Fruit fly (Drosophila melanogaster) S2 (cell line): ENCODE measurements around the gene CG6067.

Experiments used
- CG8478 ChIP-seq: fragments of >200 bp; optimal IDR thresholded peaks from 2 replicates; lab custom pipeline; 2018
- CTCF ChIP-seq, 2 experiments: fragments of >200 bp; optimal IDR thresholded peaks; 2 replicates each; lab custom pipeline; 2018

- TF ChIP-seq CG8478 (lab: Kevin White, UChicago) (no peak), CTCF (optimal IDR thresholded peaks at IDR 0.05; lab: Kevin White, UChicago) (no peak)
Measured at dm6 chrX:5918499-5919126, 36.8 kb upstream of the CG6067 start.
